Worm (Caenorhabditis elegans) whole organism, L1 larva: ENCODE data around the gene srz-20.

Experiments used
- mdl-1 ChIP-seq, 2 experiments: fragments of 150-350 bp; optimal IDR thresholded peaks; 2 replicates each; lab custom pipeline; 2014 to 2017; ENCODE audit warnings: missing biosample characterization in 2 of 2, missing genetic modification characterization in 2 of 2, inconsistent platforms in 1 of 2
- snpc-4 ChIP-seq: fragments of 150-350 bp; optimal IDR thresholded peaks from 2 replicates; lab custom pipeline; 2014; ENCODE audit warnings: missing biosample characterization, missing genetic modification characterization

- no peak for TF ChIP-seq mdl-1 (tag; optimal IDR thresholded peaks at IDR 0.05; lab: Kevin White, UChicago)
- TF ChIP-seq snpc-4 (tag; lab: Kevin White, UChicago) = no peak
These were observed 20.6 kb upstream of the srz-20 start, which contains the start of gene dct-8 for ce11 chrIV:3894770-3895169.
